Fruit fly (Drosophila melanogaster) whole organism, embryonic: ENCODE data around the gene CG9799.
A peak's percentile ranks its signal among the peaks of the same experiment; 100 is the strongest.

ENCODE experiments used
- Adf1 ChIP-seq: fragments of 200-800 bp; sonication (Bioruptor generic); IDR thresholded peaks from 2 replicates; pipeline ENCODE4 v1.3.6; 2022; ENCODE audit warnings: missing biosample characterization, missing genetic modification characterization
- Aef1 ChIP-seq: fragments of 200-800 bp; sonication (Bioruptor generic); IDR thresholded peaks from 3 replicates; pipeline ENCODE4 v1.3.6; 2022; ENCODE audit warnings: missing biosample characterization, missing genetic modification characterization
- CG10267 ChIP-seq: fragments of 200-800 bp; sonication (Bioruptor generic); optimal IDR thresholded peaks from 2 replicates; lab custom pipeline; 2018; ENCODE audit warnings: missing biosample characterization, mild to moderate bottlenecking, missing genetic modification characterization, moderate library complexity
- CG10321 ChIP-seq: fragments of 200-800 bp; sonication (Bioruptor generic); IDR thresholded peaks from 2 replicates; pipeline ENCODE4 v1.3.6; 2022; ENCODE audit warnings: missing biosample characterization, missing genetic modification characterization
- CG12659 ChIP-seq: fragments of 200-800 bp; sonication (Bioruptor generic); optimal IDR thresholded peaks from 3 replicates; lab custom pipeline; 2017; ENCODE audit warnings: mild to moderate bottlenecking, missing biosample characterization, missing genetic modification reagents, missing genetic modification characterization
- CG18262 ChIP-seq: fragments of 200-800 bp; optimal IDR thresholded peaks from 3 replicates; lab custom pipeline; 2019; ENCODE audit warnings: missing biosample characterization, mild to moderate bottlenecking, missing genetic modification characterization, moderate library complexity
- CG18764 ChIP-seq: fragments of 200-800 bp; sonication (Bioruptor generic); optimal IDR thresholded peaks from 3 replicates; lab custom pipeline; 2016; ENCODE audit warnings: missing biosample characterization, missing genetic modification characterization
- CG2129 ChIP-seq: fragments of 200-800 bp; sonication (Bioruptor generic); IDR thresholded peaks from 2 replicates; pipeline ENCODE4 v1.3.6; 2022; ENCODE audit warnings: missing biosample characterization, missing genetic modification characterization; ENCODE audit not compliant: partially characterized antibody
- CG2202 ChIP-seq: fragments of 200-800 bp; sonication (Bioruptor generic); optimal IDR thresholded peaks from 2 replicates; lab custom pipeline; 2018; ENCODE audit warnings: missing biosample characterization, mild to moderate bottlenecking, missing genetic modification characterization
- CG31365 ChIP-seq: fragments of 200-800 bp; sonication (Bioruptor generic); optimal IDR thresholded peaks from 2 replicates; lab custom pipeline; 2018; ENCODE audit warnings: missing biosample characterization, mild to moderate bottlenecking, missing genetic modification characterization
- CG31441 ChIP-seq: fragments of 200-800 bp; sonication (Bioruptor generic); IDR thresholded peaks from 2 replicates; pipeline ENCODE4 v1.3.6; 2022; ENCODE audit warnings: missing biosample characterization, missing genetic modification characterization
- CG4404 ChIP-seq: fragments of 200-800 bp; sonication (Bioruptor generic); IDR thresholded peaks from 2 replicates; pipeline ENCODE4 v1.3.6; 2022; ENCODE audit warnings: missing biosample characterization, missing genetic modification characterization
- CG4820 ChIP-seq: fragments of 200-800 bp; sonication (Bioruptor generic); optimal IDR thresholded peaks from 3 replicates; lab custom pipeline; 2016; ENCODE audit warnings: missing biosample characterization, missing genetic modification characterization
- CG6654 ChIP-seq: fragments of 200-800 bp; sonication (Bioruptor generic); optimal IDR thresholded peaks from 2 replicates; lab custom pipeline; 2017; ENCODE audit warnings: missing biosample characterization, mild to moderate bottlenecking, missing genetic modification characterization
- CG6683 ChIP-seq: fragments of 200-800 bp; sonication (Bioruptor generic); optimal IDR thresholded peaks from 2 replicates; lab custom pipeline; 2017; ENCODE audit warnings: missing biosample characterization, mild to moderate bottlenecking, missing genetic modification characterization, missing genetic modification reagents
- CG8089 ChIP-seq: fragments of 200-800 bp; sonication (Bioruptor generic); optimal IDR thresholded peaks from 3 replicates; lab custom pipeline; 2016; ENCODE audit warnings: missing biosample characterization, missing genetic modification characterization
- CG8924 ChIP-seq: fragments of 200-800 bp; optimal IDR thresholded peaks from 3 replicates; lab custom pipeline; 2019; ENCODE audit warnings: missing biosample characterization, mild to moderate bottlenecking, missing genetic modification characterization, moderate library complexity
- CG9437 ChIP-seq: fragments of 200-800 bp; sonication (Bioruptor generic); optimal IDR thresholded peaks from 2 replicates; lab custom pipeline; 2018; ENCODE audit warnings: missing biosample characterization, mild to moderate bottlenecking, missing genetic modification characterization
- CG9797 ChIP-seq: fragments of 200-800 bp; sonication (Bioruptor generic); optimal IDR thresholded peaks from 3 replicates; lab custom pipeline; 2018; ENCODE audit warnings: missing biosample characterization, mild to moderate bottlenecking, missing genetic modification characterization
- CkIIα-i1 ChIP-seq: fragments of 200-800 bp; sonication (Bioruptor generic); IDR thresholded peaks from 2 replicates; pipeline ENCODE4 v1.3.6; 2022; ENCODE audit warnings: missing biosample characterization, missing genetic modification characterization
- HmgZ ChIP-seq: fragments of 200-800 bp; sonication (Bioruptor generic); optimal IDR thresholded peaks from 2 replicates; lab custom pipeline; 2018; ENCODE audit warnings: missing biosample characterization, mild to moderate bottlenecking, missing genetic modification characterization
- Hr78 ChIP-seq, 2 experiments: fragments of 200-800 bp in 1 of 2; fragments of >200 bp in 1 of 2; sonication (Bioruptor generic) in 1 of 2; optimal IDR thresholded peaks; 2 replicates each; lab custom pipeline; 2017 to 2019; ENCODE audit warnings: missing biosample characterization in 2 of 2, missing genetic modification characterization in 2 of 2, mild to moderate bottlenecking in 1 of 2, moderate library complexity in 1 of 2
- MESR4 ChIP-seq: fragments of 200-800 bp; sonication (Bioruptor generic); optimal IDR thresholded peaks from 2 replicates; lab custom pipeline; 2018; ENCODE audit warnings: missing biosample characterization, mild to moderate bottlenecking, missing genetic modification characterization, moderate library complexity
- Side ChIP-seq: fragments of 200-800 bp; sonication (Bioruptor generic); optimal IDR thresholded peaks from 2 replicates; lab custom pipeline; 2016; ENCODE audit warnings: missing biosample characterization, missing genetic modification characterization
- Tbp ChIP-seq: fragments of >200 bp; optimal IDR thresholded peaks from 2 replicates; lab custom pipeline; 2018; ENCODE audit warnings: missing biosample characterization, missing genetic modification characterization
- ap ChIP-seq: fragments of 200-800 bp; sonication (Bioruptor generic); IDR thresholded peaks from 2 replicates; pipeline ENCODE4 v1.3.6; 2022; ENCODE audit warnings: missing biosample characterization, missing genetic modification characterization
- caup ChIP-seq: fragments of 200-800 bp; sonication (Bioruptor generic); optimal IDR thresholded peaks from 3 replicates; lab custom pipeline; 2017; ENCODE audit warnings: missing biosample characterization, mild to moderate bottlenecking, missing genetic modification characterization, moderate library complexity; ENCODE audit not compliant: severe bottlenecking
- chif ChIP-seq, 2 experiments: fragments of 200-800 bp; sonication (Bioruptor generic); optimal IDR thresholded peaks; 3 replicates each; lab custom pipeline; 2016; ENCODE audit warnings: missing biosample characterization in 2 of 2, missing genetic modification characterization in 2 of 2
- da ChIP-seq: fragments of 200-800 bp; sonication (Bioruptor generic); optimal IDR thresholded peaks from 2 replicates; lab custom pipeline; 2016; ENCODE audit warnings: missing biosample characterization, missing genetic modification characterization
- dmrt11E ChIP-seq: fragments of 200-800 bp; sonication (Bioruptor generic); optimal IDR thresholded peaks from 3 replicates; lab custom pipeline; 2018; ENCODE audit warnings: missing biosample characterization, mild to moderate bottlenecking, missing genetic modification characterization, moderate library complexity
- dpn ChIP-seq, 2 experiments: fragments of 200-800 bp; sonication (Bioruptor generic); optimal IDR thresholded peaks; 3 replicates each; lab custom pipeline; 2016; ENCODE audit warnings: missing biosample characterization in 2 of 2, missing genetic modification characterization in 2 of 2
- en ChIP-seq: fragments of 200-800 bp; sonication (Bioruptor generic); optimal IDR thresholded peaks from 2 replicates; lab custom pipeline; 2016; ENCODE audit warnings: missing biosample characterization, missing genetic modification characterization
- exex ChIP-seq: fragments of 200-800 bp; sonication (Bioruptor generic); optimal IDR thresholded peaks from 4 replicates; lab custom pipeline; 2018; ENCODE audit warnings: missing biosample characterization, mild to moderate bottlenecking, missing genetic modification characterization, moderate library complexity
- gfzf ChIP-seq: fragments of 200-800 bp; sonication (Bioruptor generic); optimal IDR thresholded peaks from 2 replicates; lab custom pipeline; 2016; ENCODE audit warnings: missing biosample characterization, mild to moderate bottlenecking, missing genetic modification characterization, moderate library complexity
- gro ChIP-seq: fragments of 200-800 bp; sonication (Bioruptor generic); optimal IDR thresholded peaks from 2 replicates; lab custom pipeline; 2016; ENCODE audit warnings: missing biosample characterization, missing genetic modification characterization
- h ChIP-seq: fragments of >200 bp; optimal IDR thresholded peaks from 2 replicates; lab custom pipeline; 2017
- jigr1 ChIP-seq: fragments of 200-800 bp; sonication (Bioruptor generic); IDR thresholded peaks from 3 replicates; pipeline ENCODE4 v1.3.6; 2022; ENCODE audit warnings: missing biosample characterization, missing genetic modification characterization
- kay ChIP-seq: fragments of 200-800 bp; sonication (Bioruptor generic); optimal IDR thresholded peaks from 2 replicates; lab custom pipeline; 2016; ENCODE audit warnings: missing biosample characterization, missing genetic modification characterization
- ken ChIP-seq: fragments of 200-800 bp; sonication (Bioruptor generic); IDR thresholded peaks from 3 replicates; pipeline ENCODE4 v1.3.6; 2022; ENCODE audit warnings: missing biosample characterization, missing genetic modification characterization
- lbe ChIP-seq: fragments of 200-800 bp; sonication (Bioruptor generic); optimal IDR thresholded peaks from 2 replicates; lab custom pipeline; 2016; ENCODE audit warnings: missing biosample characterization, mild to moderate bottlenecking, missing genetic modification characterization
- lilli ChIP-seq: fragments of 200-800 bp; sonication (Bioruptor generic); optimal IDR thresholded peaks from 3 replicates; lab custom pipeline; 2016; ENCODE audit warnings: missing biosample characterization, missing genetic modification characterization
- lola ChIP-seq, 3 experiments: fragments of >200 bp in 2 of 3; fragments of 200-800 bp in 1 of 3; sonication (Bioruptor generic) in 1 of 3; optimal IDR thresholded peaks; 2 replicates each; lab custom pipeline; 2017 to 2019; ENCODE audit warnings: missing biosample characterization in 3 of 3, missing genetic modification characterization in 3 of 3, mild to moderate bottlenecking in 1 of 3, moderate library complexity in 1 of 3
- pfk ChIP-seq: fragments of 200-800 bp; sonication (Bioruptor generic); optimal IDR thresholded peaks from 2 replicates; lab custom pipeline; 2018; ENCODE audit warnings: missing biosample characterization, mild to moderate bottlenecking, missing genetic modification characterization, moderate library complexity
- pros ChIP-seq: fragments of 200-800 bp; sonication (Bioruptor generic); optimal IDR thresholded peaks from 3 replicates; lab custom pipeline; 2019; ENCODE audit warnings: missing biosample characterization, mild to moderate bottlenecking, missing genetic modification characterization, moderate library complexity
- pum ChIP-seq: fragments of 200-800 bp; sonication (Bioruptor generic); optimal IDR thresholded peaks from 2 replicates; lab custom pipeline; 2016; ENCODE audit warnings: missing biosample characterization, missing genetic modification characterization
- ssp ChIP-seq: fragments of 200-800 bp; sonication (Bioruptor generic); IDR thresholded peaks from 2 replicates; pipeline ENCODE4 v1.3.6; 2022; ENCODE audit warnings: missing biosample characterization, missing genetic modification characterization
- tin ChIP-seq: fragments of 200-800 bp; sonication (Bioruptor generic); optimal IDR thresholded peaks from 3 replicates; lab custom pipeline; 2016; ENCODE audit warnings: missing biosample characterization, missing genetic modification characterization

CG9799 gene

DNA sequence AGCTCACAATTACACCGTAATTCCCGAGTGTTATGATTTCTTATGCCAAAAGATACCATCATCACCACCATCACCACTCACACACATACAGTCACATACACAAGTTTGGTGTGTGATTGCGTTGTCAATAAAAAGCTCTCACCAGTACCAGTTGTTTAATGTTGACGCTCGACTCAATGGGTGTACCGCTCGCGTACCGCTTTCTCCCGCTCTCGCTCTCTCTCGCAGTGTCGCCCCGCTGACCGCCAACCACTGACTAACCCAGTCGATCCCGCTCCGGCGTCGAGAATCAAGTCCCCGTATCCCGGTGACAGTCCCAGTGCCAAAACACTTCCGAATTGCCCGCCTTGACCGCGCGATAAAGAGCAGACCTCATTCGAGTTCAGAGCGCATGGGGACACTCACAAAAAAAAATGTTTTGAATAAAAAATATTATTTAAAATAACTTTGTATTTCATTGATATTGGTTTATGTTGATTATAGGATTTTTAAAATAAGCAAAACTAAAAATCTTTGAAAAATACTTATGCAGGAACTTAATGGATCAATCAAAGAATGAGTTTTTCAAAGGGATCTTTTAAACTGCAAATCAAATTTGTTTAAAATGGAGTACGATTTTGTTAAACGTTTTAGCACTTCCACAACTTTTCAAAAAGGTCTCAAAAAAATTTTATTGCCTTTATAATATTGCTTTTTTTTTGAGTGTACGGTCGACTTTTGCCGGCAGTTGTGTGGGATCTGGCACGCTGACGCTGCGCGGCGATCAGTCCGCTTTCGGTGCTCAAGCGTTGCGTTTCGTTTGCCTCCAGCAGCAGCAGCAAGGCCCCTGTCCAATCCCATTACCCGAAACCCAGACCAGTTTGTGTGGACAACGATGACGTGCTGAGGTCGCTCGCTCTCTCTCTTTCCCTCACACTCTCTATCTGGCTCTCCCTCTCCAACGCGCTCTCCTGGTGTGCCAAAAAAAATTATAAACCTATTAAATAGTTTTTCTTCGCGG is 24.0 kb downstream of the CG9799 start, which contains the start of gene Dic1 (continued):
- TF ChIP-seq Adf1 (GFP tag; lab: Robert Waterston, UW) (peak; percentile 73), CG4820 (GFP tag; lab: Kevin White, UChicago) (peak; percentile 97), CG9437 (GFP tag; lab: Kevin White, UChicago) (peak; percentile 95), kay (GFP tag; lab: Kevin White, UChicago) (peak; percentile 91), ken (GFP tag; lab: Robert Waterston, UW) (peak; percentile 84; the same call in 2 of the 3 replicates), CG10321 (GFP tag; lab: Robert Waterston, UW) (peak; percentile 30; the same call in 1 of the 2 replicates), CG6654 (GFP tag; lab: Kevin White, UChicago) (peak; percentile 90), CG2129 (GFP tag; lab: Robert Waterston, UW) (no peak), Tbp (GFP tag; lab: Kevin White, UChicago) (no peak), CG4404 (peak; percentile 82), CG12659 (GFP tag; lab: Kevin White, UChicago) (peak; percentile 99), CkIIα-i1 (no peak; the same call in 1 of the 2 replicates), CG31365 (tag; lab: Kevin White, UChicago) (peak; percentile 64), CG8089 (GFP tag; lab: Kevin White, UChicago) (peak; percentile 77), h (lab: Kevin White, UChicago) (no peak), lbe (peak; percentile 89), ssp (GFP tag; lab: Robert Waterston, UW) (peak; percentile 82), CG10267 (tag; lab: Kevin White, UChicago) (peak; percentile 95), CG18764 (GFP tag; lab: Kevin White, UChicago) (peak; percentile 93), HmgZ (tag; lab: Kevin White, UChicago) (peak; percentile 88), lola (GFP tag; optimal IDR thresholded peaks at IDR 0.05; lab: Kevin White, UChicago) (peak in 1 of 3 experiments; percentile 97), MESR4 (GFP tag; lab: Kevin White, UChicago) (peak; percentile 10), dmrt11E (tag; lab: Kevin White, UChicago) (peak; percentile 90), CG2202 (tag; lab: Kevin White, UChicago) (peak; percentile 89), pfk (GFP tag; lab: Kevin White, UChicago) (peak; percentile 29), CG6683 (GFP tag; lab: Kevin White, UChicago) (peak; percentile 96), ap (GFP tag; lab: Robert Waterston, UW) (peak; percentile 75; the same call in 1 of the 2 replicates), da (GFP tag; lab: Kevin White, UChicago) (peak; percentile 77), pum (peak; percentile 89), jigr1 (GFP tag; lab: Robert Waterston, UW) (peak; percentile 86), CG18262 (tag; lab: Kevin White, UChicago) (peak; percentile 98), en (GFP tag; lab: Kevin White, UChicago) (peak; percentile 76), dpn (GFP tag; optimal IDR thresholded peaks at IDR 0.05; lab: Kevin White, UChicago) (peak; percentile 93 to 95), Aef1 (GFP tag; lab: Robert Waterston, UW) (peak; percentile 93), CG31441 (GFP tag; lab: Robert Waterston, UW) (peak; percentile 98), CG8924 (tag; lab: Kevin White, UChicago) (peak; percentile 98), Side (GFP tag; lab: Kevin White, UChicago) (peak; percentile 76), lilli (GFP tag; lab: Kevin White, UChicago) (peak; percentile 97), caup (GFP tag; lab: Kevin White, UChicago) (peak; percentile 97), exex (tag; lab: Kevin White, UChicago) (peak; percentile 84), Hr78 (GFP tag; optimal IDR thresholded peaks at IDR 0.05; lab: Kevin White, UChicago) (peak in 1 of 2 experiments; percentile 99), pros (GFP tag; lab: Kevin White, UChicago) (peak; percentile 45), gro (peak; percentile 71), chif (GFP tag; optimal IDR thresholded peaks at IDR 0.05; lab: Kevin White, UChicago) (peak; percentile 88 to 92), CG9797 (peak; percentile 41), gfzf (no peak), tin (peak; percentile 97)
